Fruit fly (Drosophila melanogaster) whole organism, embryonic: ENCODE data around the gene Chmp1.

Experiments used
- CG10543 ChIP-seq: fragments of 200-800 bp; sonication (Bioruptor generic); optimal IDR thresholded peaks from 3 replicates; lab custom pipeline; 2017; ENCODE audit warnings: missing biosample characterization, mild to moderate bottlenecking, missing genetic modification characterization, moderate library complexity
- CG11504 ChIP-seq: fragments of 200-800 bp; sonication (Bioruptor generic); optimal IDR thresholded peaks from 3 replicates; lab custom pipeline; 2019; ENCODE audit warnings: missing biosample characterization, mild to moderate bottlenecking, missing genetic modification characterization, moderate library complexity
- CG12769 ChIP-seq: fragments of 200-800 bp; sonication (Bioruptor generic); optimal IDR thresholded peaks from 2 replicates; lab custom pipeline; 2019; ENCODE audit warnings: missing biosample characterization, mild to moderate bottlenecking, missing genetic modification characterization, moderate library complexity
- CG13894 ChIP-seq: fragments of 200-800 bp; sonication (Bioruptor generic); optimal IDR thresholded peaks from 3 replicates; lab custom pipeline; 2018; ENCODE audit warnings: missing biosample characterization, mild to moderate bottlenecking, missing genetic modification characterization, moderate library complexity
- CG14441 ChIP-seq: fragments of 200-800 bp; sonication (Bioruptor generic); IDR thresholded peaks from 2 replicates; pipeline ENCODE4 v1.3.6; 2022; ENCODE audit warnings: missing biosample characterization, missing genetic modification characterization
- CG15514 ChIP-seq: fragments of 200-800 bp; sonication (Bioruptor generic); optimal IDR thresholded peaks from 3 replicates; lab custom pipeline; 2017; ENCODE audit warnings: missing biosample characterization, missing genetic modification characterization, mild to moderate bottlenecking, moderate library complexity, missing genetic modification reagents
- CG16863 ChIP-seq: fragments of 200-800 bp; sonication (Bioruptor generic); optimal IDR thresholded peaks from 3 replicates; lab custom pipeline; 2016; ENCODE audit warnings: missing biosample characterization, missing genetic modification characterization
- CG18011 ChIP-seq: fragments of 200-800 bp; sonication (Bioruptor generic); optimal IDR thresholded peaks from 2 replicates; lab custom pipeline; 2017; ENCODE audit warnings: missing biosample characterization, missing genetic modification characterization, mild to moderate bottlenecking, moderate library complexity, missing genotype
- CG18599 ChIP-seq: fragments of 200-800 bp; sonication (Bioruptor generic); optimal IDR thresholded peaks from 3 replicates; lab custom pipeline; 2017; ENCODE audit warnings: missing biosample characterization, missing genetic modification characterization, mild to moderate bottlenecking, moderate library complexity, missing genetic modification reagents
- CG18619 ChIP-seq: fragments of 200-800 bp; sonication (Bioruptor generic); optimal IDR thresholded peaks from 3 replicates; lab custom pipeline; 2017; ENCODE audit warnings: missing biosample characterization, mild to moderate bottlenecking, missing genetic modification characterization
- CG2120 ChIP-seq: fragments of 200-800 bp; sonication (Bioruptor generic); optimal IDR thresholded peaks from 3 replicates; lab custom pipeline; 2016; ENCODE audit warnings: missing biosample characterization, missing genetic modification characterization
- CG34224 ChIP-seq: fragments of 200-800 bp; sonication (Bioruptor generic); IDR thresholded peaks from 3 replicates; pipeline ENCODE4 v1.3.6; 2022; ENCODE audit warnings: missing biosample characterization, missing genetic modification characterization; ENCODE audit not compliant: partially characterized antibody
- CG4854 ChIP-seq: fragments of 200-800 bp; sonication (Bioruptor generic); optimal IDR thresholded peaks from 2 replicates; lab custom pipeline; 2016; ENCODE audit warnings: missing biosample characterization, missing genetic modification characterization, inconsistent platforms
- CG6272 ChIP-seq: fragments of 200-800 bp; sonication (Bioruptor generic); IDR thresholded peaks from 2 replicates; pipeline ENCODE4 v1.3.6; 2022; ENCODE audit warnings: missing biosample characterization, missing genetic modification characterization
- CG7839 ChIP-seq: fragments of 200-800 bp; sonication (Bioruptor generic); optimal IDR thresholded peaks from 3 replicates; lab custom pipeline; 2018; ENCODE audit warnings: missing biosample characterization, mild to moderate bottlenecking, missing genetic modification characterization, moderate library complexity
- CG8944 ChIP-seq: fragments of 200-800 bp; sonication (Bioruptor generic); optimal IDR thresholded peaks from 3 replicates; lab custom pipeline; 2016; ENCODE audit warnings: missing biosample characterization, missing genetic modification characterization
- D19A ChIP-seq: fragments of 200-800 bp; optimal IDR thresholded peaks from 3 replicates; lab custom pipeline; 2019; ENCODE audit warnings: missing biosample characterization, mild to moderate bottlenecking, missing genetic modification characterization, moderate library complexity
- D19B ChIP-seq: fragments of 200-800 bp; sonication (Bioruptor generic); optimal IDR thresholded peaks from 2 replicates; lab custom pipeline; 2017; ENCODE audit warnings: missing biosample characterization, mild to moderate bottlenecking, missing genetic modification characterization
- Eip74EF ChIP-seq, 2 experiments: fragments of 200-800 bp in 1 of 2; fragments of >200 bp in 1 of 2; sonication (Bioruptor generic) in 1 of 2; optimal IDR thresholded peaks; 2 replicates each; lab custom pipeline; 2017 to 2019; ENCODE audit warnings: missing biosample characterization in 2 of 2, missing genetic modification characterization in 2 of 2, mild to moderate bottlenecking in 1 of 2, moderate library complexity in 1 of 2
- H2.0 ChIP-seq: fragments of 200-800 bp; sonication (Bioruptor generic); IDR thresholded peaks from 2 replicates; pipeline ENCODE4 v1.3.6; 2022; ENCODE audit warnings: missing biosample characterization, missing genetic modification characterization
- HmgD ChIP-seq: fragments of 200-800 bp; sonication (Bioruptor generic); optimal IDR thresholded peaks from 3 replicates; lab custom pipeline; 2016; ENCODE audit warnings: missing biosample characterization, missing genetic modification characterization
- HmgZ ChIP-seq: fragments of 200-800 bp; sonication (Bioruptor generic); optimal IDR thresholded peaks from 2 replicates; lab custom pipeline; 2018; ENCODE audit warnings: missing biosample characterization, mild to moderate bottlenecking, missing genetic modification characterization
- Hr51 ChIP-seq, 2 experiments: fragments of 200-800 bp; sonication (Bioruptor generic); optimal IDR thresholded peaks; 2 replicates in 1 of 2; 3 replicates in 1 of 2; lab custom pipeline; 2016 to 2018; ENCODE audit warnings: missing biosample characterization in 2 of 2, missing genetic modification characterization in 2 of 2, mild to moderate bottlenecking in 1 of 2, moderate library complexity in 1 of 2
- Hr78 ChIP-seq, 2 experiments: fragments of 200-800 bp in 1 of 2; fragments of >200 bp in 1 of 2; sonication (Bioruptor generic) in 1 of 2; optimal IDR thresholded peaks; 2 replicates each; lab custom pipeline; 2017 to 2019; ENCODE audit warnings: missing biosample characterization in 2 of 2, missing genetic modification characterization in 2 of 2, mild to moderate bottlenecking in 1 of 2, moderate library complexity in 1 of 2
- Med ChIP-seq: fragments of 200-800 bp; sonication (Bioruptor generic); peaks from one replicate; lab custom pipeline; 2016; ENCODE audit warnings: missing biosample characterization, missing genetic modification characterization, mild to moderate bottlenecking, inconsistent platforms, moderate library complexity
- NC2α ChIP-seq: fragments of 200-800 bp; sonication (Bioruptor generic); optimal IDR thresholded peaks from 2 replicates; lab custom pipeline; 2016; ENCODE audit warnings: missing biosample characterization, missing genetic modification characterization
- Neu2 ChIP-seq: fragments of 200-800 bp; sonication (Bioruptor generic); optimal IDR thresholded peaks from 3 replicates; lab custom pipeline; 2016; ENCODE audit warnings: missing biosample characterization, missing genetic modification characterization, borderline replicate concordance
- PHDP ChIP-seq: fragments of 200-800 bp; sonication (Bioruptor generic); optimal IDR thresholded peaks from 3 replicates; lab custom pipeline; 2018; ENCODE audit warnings: missing biosample characterization, mild to moderate bottlenecking, missing genetic modification characterization, moderate library complexity
- Rfx ChIP-seq: fragments of 200-800 bp; sonication (Bioruptor generic); IDR thresholded peaks from 2 replicates; pipeline ENCODE4 v1.3.6; 2022; ENCODE audit warnings: missing biosample characterization, missing genetic modification characterization
- Vsx1 ChIP-seq: fragments of 200-800 bp; sonication (Bioruptor generic); optimal IDR thresholded peaks from 2 replicates; lab custom pipeline; 2017; ENCODE audit warnings: missing biosample characterization, mild to moderate bottlenecking, missing genetic modification characterization, missing genetic modification reagents
- amos ChIP-seq: fragments of 200-800 bp; sonication (Bioruptor generic); IDR thresholded peaks from 2 replicates; pipeline ENCODE4 v1.3.6; 2022; ENCODE audit warnings: missing biosample characterization, missing genetic modification characterization; ENCODE audit not compliant: partially characterized antibody
- caup ChIP-seq: fragments of 200-800 bp; sonication (Bioruptor generic); optimal IDR thresholded peaks from 3 replicates; lab custom pipeline; 2017; ENCODE audit warnings: missing biosample characterization, mild to moderate bottlenecking, missing genetic modification characterization, moderate library complexity; ENCODE audit not compliant: severe bottlenecking
- chinmo ChIP-seq: fragments of 200-800 bp; sonication (Bioruptor generic); IDR thresholded peaks from 4 replicates; pipeline ENCODE4 v1.3.6; 2022; ENCODE audit warnings: missing biosample characterization, missing genetic modification characterization; ENCODE audit not compliant: partially characterized antibody
- crol ChIP-seq: fragments of 200-800 bp; sonication (Bioruptor generic); IDR thresholded peaks from 2 replicates; pipeline ENCODE4 v1.3.6; 2022; ENCODE audit warnings: missing biosample characterization, missing genetic modification characterization
- disco-r ChIP-seq: fragments of 200-800 bp; sonication (Bioruptor generic); optimal IDR thresholded peaks from 2 replicates; lab custom pipeline; 2016; ENCODE audit warnings: missing biosample characterization, missing genetic modification characterization
- exex ChIP-seq: fragments of 200-800 bp; sonication (Bioruptor generic); optimal IDR thresholded peaks from 4 replicates; lab custom pipeline; 2018; ENCODE audit warnings: missing biosample characterization, mild to moderate bottlenecking, missing genetic modification characterization, moderate library complexity
- grau ChIP-seq: fragments of 200-800 bp; optimal IDR thresholded peaks from 3 replicates; lab custom pipeline; 2019; ENCODE audit warnings: missing biosample characterization, mild to moderate bottlenecking, missing genetic modification characterization, moderate library complexity
- her ChIP-seq: fragments of 200-800 bp; sonication (Bioruptor generic); optimal IDR thresholded peaks from 2 replicates; lab custom pipeline; 2016; ENCODE audit warnings: missing biosample characterization, missing genetic modification characterization
- jing ChIP-seq: fragments of 200-800 bp; sonication (Bioruptor generic); optimal IDR thresholded peaks from 2 replicates; lab custom pipeline; 2018; ENCODE audit warnings: missing biosample characterization, mild to moderate bottlenecking, missing genetic modification characterization
- jumu ChIP-seq: fragments of 200-800 bp; sonication (Bioruptor generic); optimal IDR thresholded peaks from 3 replicates; lab custom pipeline; 2016; ENCODE audit warnings: missing biosample characterization, missing genetic modification characterization
- lab ChIP-seq: fragments of 200-800 bp; sonication (Bioruptor generic); optimal IDR thresholded peaks from 3 replicates; lab custom pipeline; 2017; ENCODE audit warnings: missing biosample characterization, missing genetic modification characterization, mild to moderate bottlenecking, moderate library complexity, missing genetic modification reagents
- mirr ChIP-seq: fragments of 200-800 bp; sonication (Bioruptor generic); optimal IDR thresholded peaks from 3 replicates; lab custom pipeline; 2018; ENCODE audit warnings: missing biosample characterization, mild to moderate bottlenecking, missing genetic modification characterization
- pros ChIP-seq: fragments of 200-800 bp; sonication (Bioruptor generic); optimal IDR thresholded peaks from 3 replicates; lab custom pipeline; 2019; ENCODE audit warnings: missing biosample characterization, mild to moderate bottlenecking, missing genetic modification characterization, moderate library complexity
- row ChIP-seq: fragments of 200-800 bp; sonication (Bioruptor generic); IDR thresholded peaks from 3 replicates; pipeline ENCODE4 v1.3.6; 2022; ENCODE audit warnings: missing biosample characterization, missing genetic modification characterization
- sug ChIP-seq: fragments of 200-800 bp; optimal IDR thresholded peaks from 2 replicates; lab custom pipeline; 2019; ENCODE audit warnings: missing biosample characterization, mild to moderate bottlenecking, missing genetic modification characterization, moderate library complexity
- tna ChIP-seq: fragments of 200-800 bp; sonication (Bioruptor generic); IDR thresholded peaks from 2 replicates; pipeline ENCODE4 v1.3.6; 2022; ENCODE audit warnings: missing biosample characterization, missing genetic modification characterization; ENCODE audit not compliant: partially characterized antibody

Chmp1 gene

dm6 chr3L:18634792-18635471, 48.9 kb downstream of the Chmp1 start (continued):
- TF ChIP-seq D19A (tag; lab: Kevin White, UChicago) (peak; percentile 54), CG4854 (no peak), jing (GFP tag; lab: Kevin White, UChicago) (no peak), NC2α (GFP tag; lab: Kevin White, UChicago) (no peak), CG2120 (GFP tag; lab: Kevin White, UChicago) (no peak), D19B (GFP tag; lab: Kevin White, UChicago) (peak; percentile 94), Hr51 (GFP tag; optimal IDR thresholded peaks at IDR 0.05; lab: Kevin White, UChicago) (peak in 1 of 2 experiments; percentile 17), CG34224 (GFP tag; lab: Robert Waterston, UW) (no peak), CG10543 (GFP tag; lab: Kevin White, UChicago) (no peak), CG7839 (tag; lab: Kevin White, UChicago) (peak; percentile 3), CG18599 (GFP tag; lab: Kevin White, UChicago) (peak; percentile 11), CG6272 (GFP tag; lab: Robert Waterston, UW) (no peak), CG11504 (tag; lab: Kevin White, UChicago) (peak; percentile 4), PHDP (tag; lab: Kevin White, UChicago) (peak; percentile 24), row (GFP tag; lab: Robert Waterston, UW) (peak; percentile 63), H2.0 (GFP tag; lab: Robert Waterston, UW) (no peak), Vsx1 (GFP tag; lab: Kevin White, UChicago) (peak; percentile 85), Neu2 (GFP tag; lab: Kevin White, UChicago) (peak; percentile 40), sug (tag; lab: Kevin White, UChicago) (peak; percentile 44), Eip74EF (GFP tag; optimal IDR thresholded peaks at IDR 0.05; lab: Kevin White, UChicago) (peak in 1 of 2 experiments; percentile 10), grau (peak; percentile 32), lab (peak; percentile 8), her (GFP tag; lab: Kevin White, UChicago) (no peak), amos (GFP tag; lab: Robert Waterston, UW) (no peak), Rfx (GFP tag; lab: Robert Waterston, UW) (no peak)

- peak; percentile 3 for TF ChIP-seq CG18619 (GFP tag; lab: Kevin White, UChicago)
- TF ChIP-seq mirr = peak; percentile 73
- peak; percentile 36; the same call in 1 of the 2 replicates for TF ChIP-seq CG14441
- 0 out of 4 replicates have a peak, but pooled peaks have one; percentile 28 for TF ChIP-seq chinmo (GFP tag; lab: Robert Waterston, UW)
- TF ChIP-seq caup = peak; percentile 67
- TF ChIP-seq disco-r (GFP tag; lab: Kevin White, UChicago) = no peak
- peak; percentile 11 for TF ChIP-seq HmgZ (tag; lab: Kevin White, UChicago)
- TF ChIP-seq Hr78 (GFP tag; optimal IDR thresholded peaks at IDR 0.05; lab: Kevin White, UChicago) = peak in 1 of 2 experiments; percentile 33
- TF ChIP-seq CG12769 (tag; lab: Kevin White, UChicago) = peak; percentile 54
- no peak for TF ChIP-seq jumu (GFP tag; lab: Kevin White, UChicago)
- peak; percentile 95 for TF ChIP-seq crol
- TF ChIP-seq exex (tag; lab: Kevin White, UChicago) = peak; percentile 62
- no peak for TF ChIP-seq CG13894 (tag; lab: Kevin White, UChicago)
- no peak for TF ChIP-seq HmgD (GFP tag; lab: Kevin White, UChicago)
- TF ChIP-seq CG8944 = no peak
- peak; percentile 64 for TF ChIP-seq lab
- TF ChIP-seq Med (GFP tag; lab: Kevin White, UChicago) = peak; percentile 16
- TF ChIP-seq pros (GFP tag; lab: Kevin White, UChicago) = peak; percentile 5
- peak; percentile 2 for TF ChIP-seq CG18011
- peak; percentile 3 for TF ChIP-seq CG15514 (GFP tag; lab: Kevin White, UChicago)
- TF ChIP-seq tna (GFP tag; lab: Robert Waterston, UW) = 0 out of 2 replicates have a peak, but pooled peaks have one; percentile 10
- no peak for TF ChIP-seq CG16863 (GFP tag; lab: Kevin White, UChicago)
Observed at dm6 chr3L:18633084-18633483, 50.8 kb downstream of the Chmp1 start.
